Worm (Caenorhabditis elegans): ENCODE results near the gene irld-33.

ce11 chrII:1703363-1703762 lies 35.5 kb upstream of the irld-33 start, which contains the start of gene fbxb-47:
- TF ChIP-seq nhr-77 (tag; optimal IDR thresholded peaks at IDR 0.05) (no peak), ama-1 (optimal IDR thresholded peaks at IDR 0.05) (no peak), aly-2 (tag; optimal IDR thresholded peaks at IDR 0.05) (no peak), efl-3 (GFP tag; optimal IDR thresholded peaks at IDR 0.05) (no peak), fos-1 (tag; optimal IDR thresholded peaks at IDR 0.05) (no peak), nhr-20 (tag; optimal IDR thresholded peaks at IDR 0.05) (no peak), hlh-4 (tag; optimal IDR thresholded peaks at IDR 0.05) (no peak), lir-3 (tag; optimal IDR thresholded peaks at IDR 0.05; ENCODE audit: poor library complexity) (no peak), skn-1 (tag; optimal IDR thresholded peaks at IDR 0.05) (no peak)
